Fruit fly (Drosophila melanogaster): Measurements from ENCODE around the gene alpha-Man-Ib.
A peak's percentile ranks its signal among the peaks of the same experiment; 100 is the strongest.

The alpha-Man-Ib gene

DNA sequence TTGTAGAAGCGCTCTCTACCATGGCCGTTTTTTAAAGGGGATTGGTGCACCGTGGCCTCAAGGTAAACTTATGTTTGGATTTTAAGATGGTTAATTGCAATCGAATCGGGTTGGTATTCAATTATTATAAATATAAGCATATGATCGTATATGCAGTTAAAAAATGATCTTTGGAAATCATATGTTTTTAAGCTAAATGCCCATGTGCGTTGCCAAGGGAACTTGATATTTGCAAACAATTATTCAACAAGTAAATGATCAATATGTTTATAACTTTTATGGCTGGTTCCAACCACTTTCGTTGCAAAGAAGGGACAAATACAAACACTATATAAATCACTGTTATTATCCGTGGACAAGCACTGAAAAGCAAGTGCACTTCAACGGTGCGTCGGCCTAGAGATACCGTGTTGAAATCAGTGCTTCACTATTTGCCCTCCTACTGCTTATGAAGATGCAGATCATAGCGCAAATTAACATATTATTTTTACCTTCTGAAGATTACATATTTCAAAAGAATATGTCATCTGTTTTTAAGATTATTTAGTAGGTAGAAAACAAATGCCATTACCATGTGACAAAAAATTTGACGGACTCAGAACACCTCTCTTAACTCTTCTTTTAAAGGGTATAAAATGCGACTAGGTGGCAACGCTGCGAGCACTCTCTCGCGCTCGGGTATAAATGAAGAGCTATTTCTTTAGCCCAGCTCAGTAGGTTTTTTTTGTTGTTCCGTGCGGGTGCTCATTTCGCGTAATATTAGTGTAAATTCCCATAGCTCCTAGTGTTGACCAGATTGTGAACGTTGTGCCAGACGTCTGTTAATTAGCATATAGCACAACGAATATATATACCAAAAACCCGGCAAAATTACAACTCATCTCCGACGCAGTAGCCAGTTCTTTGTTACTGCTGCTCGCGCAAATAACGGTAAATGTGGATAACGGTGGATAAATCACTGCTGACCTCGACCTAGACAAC is 45.1 kb upstream of the alpha-Man-Ib start, which contains the start of gene rdog (continued):
- TF ChIP-seq CG5953 (GFP tag; IDR thresholded peaks at IDR 0.05) (peak; percentile 63), CG7372 (GFP tag; IDR thresholded peaks at IDR 0.05) (no peak), CG2202 (tag; optimal IDR thresholded peaks at IDR 0.05) (peak; percentile 54), CG8944 (GFP tag; optimal IDR thresholded peaks at IDR 0.05) (peak; percentile 68), CG6791 (GFP tag; IDR thresholded peaks at IDR 0.05; ENCODE audit: partially characterized antibody) (peak; percentile 46; the same call in 1 of the 3 replicates), CG8765 (GFP tag; IDR thresholded peaks at IDR 0.05) (peak; percentile 51; the same call in 1 of the 2 replicates), CG11398 (GFP tag; optimal IDR thresholded peaks at IDR 0.05) (peak; percentile 72), CG31388 (GFP tag; optimal IDR thresholded peaks at IDR 0.05) (peak; percentile 65), CG12942 (GFP tag; optimal IDR thresholded peaks at IDR 0.05) (peak; percentile 80), CG2889 (GFP tag; IDR thresholded peaks at IDR 0.05) (no peak), sug (tag; optimal IDR thresholded peaks at IDR 0.05) (peak; percentile 77), btn (GFP tag; optimal IDR thresholded peaks at IDR 0.05) (peak; percentile 62), ab (GFP tag; optimal IDR thresholded peaks at IDR 0.05) (peak; percentile 67), CG14667 (GFP tag; IDR thresholded peaks at IDR 0.05) (no peak), zen2 (GFP tag; IDR thresholded peaks at IDR 0.05; ENCODE audit: partially characterized antibody) (no peak), ase (GFP tag; IDR thresholded peaks at IDR 0.05) (no peak), CG11696 (GFP tag; IDR thresholded peaks at IDR 0.05) (no peak), Atf3 (GFP tag; optimal IDR thresholded peaks at IDR 0.05) (peak; percentile 72), CG31441 (GFP tag; IDR thresholded peaks at IDR 0.05) (peak; percentile 52), knrl (GFP tag; IDR thresholded peaks at IDR 0.05; ENCODE audit: partially characterized antibody) (no peak; the same call in 2 of the 3 replicates), tll (GFP tag; optimal IDR thresholded peaks at IDR 0.05) (peak in 1 of 2 experiments; percentile 96), hb (GFP tag; IDR thresholded peaks at IDR 0.05; ENCODE audit: partially characterized antibody) (no peak), CG17829 (tag; optimal IDR thresholded peaks at IDR 0.05) (peak; percentile 84), CG13123 (GFP tag; optimal IDR thresholded peaks at IDR 0.05) (peak; percentile 57), tup (GFP tag; optimal IDR thresholded peaks at IDR 0.05) (peak; percentile 4), CG11247 (GFP tag; IDR thresholded peaks at IDR 0.05) (0 out of 2 replicates have a peak, but pooled peaks have one; percentile 37), CG9609 (GFP tag; optimal IDR thresholded peaks at IDR 0.05) (peak; percentile 75), B-H1 (GFP tag; IDR thresholded peaks at IDR 0.05) (peak; percentile 17; the same call in 1 of the 3 replicates), Scr (GFP tag; IDR thresholded peaks at IDR 0.05; ENCODE audit: partially characterized antibody) (0 out of 2 replicates have a peak, but pooled peaks have one; percentile 25), sob (GFP tag; IDR thresholded peaks at IDR 0.05) (peak; percentile 60), Ada2b (GFP tag; IDR thresholded peaks at IDR 0.05) (peak; percentile 49), CG30431 (GFP tag; optimal IDR thresholded peaks at IDR 0.05) (peak; percentile 62), Kr (GFP tag; optimal IDR thresholded peaks at IDR 0.05) (peak; percentile 82), ewg (GFP tag; optimal IDR thresholded peaks at IDR 0.05) (peak; percentile 37), lola (GFP tag; optimal IDR thresholded peaks at IDR 0.05) (peak in 1 of 3 experiments; percentile 81), lab (GFP tag; optimal IDR thresholded peaks at IDR 0.05) (peak; percentile 84), Oli (tag; optimal IDR thresholded peaks at IDR 0.05) (peak; percentile 83), CG2199 (GFP tag; IDR thresholded peaks at IDR 0.05) (0 out of 3 replicates have a peak, but pooled peaks have one; percentile 39), inv (GFP tag; IDR thresholded peaks at IDR 0.05; ENCODE audit: partially characterized antibody) (no peak), lilli (GFP tag; optimal IDR thresholded peaks at IDR 0.05) (peak; percentile 88), Blimp-1 (GFP tag; optimal IDR thresholded peaks at IDR 0.05) (peak; percentile 67), crp (GFP tag; optimal IDR thresholded peaks at IDR 0.05) (peak in 1 of 2 experiments; percentile 47), danr (GFP tag; IDR thresholded peaks at IDR 0.05) (peak; percentile 32; the same call in 1 of the 2 replicates), CG34422 (GFP tag; IDR thresholded peaks at IDR 0.05) (no peak), stc (GFP tag; IDR thresholded peaks at IDR 0.05) (peak; percentile 57; the same call in 1 of the 2 replicates), pan (optimal IDR thresholded peaks at IDR 0.05) (peak in 1 of 2 experiments; percentile 85), pan (GFP tag; optimal IDR thresholded peaks at IDR 0.05 in 1 of 2, IDR thresholded peaks at IDR 0.05 in 1 of 2) (peak; percentile 47 to 81)
